Worm (Caenorhabditis elegans) whole organism, early embryonic: ENCODE results near the gene mel-32.

ENCODE experiments used
- ceh-13 ChIP-seq: fragments of 200-800 bp; sonication (Bioruptor generic); optimal IDR thresholded peaks from 2 replicates; lab custom pipeline; 2018; ENCODE audit warnings: mild to moderate bottlenecking, missing genetic modification characterization, missing compliant biosample characterization
- ets-7 ChIP-seq: sonication (generic microtip); optimal IDR thresholded peaks from 2 replicates; lab custom pipeline; 2016; ENCODE audit warnings: missing genotype, missing genetic modification characterization, missing compliant biosample characterization

DNA sequence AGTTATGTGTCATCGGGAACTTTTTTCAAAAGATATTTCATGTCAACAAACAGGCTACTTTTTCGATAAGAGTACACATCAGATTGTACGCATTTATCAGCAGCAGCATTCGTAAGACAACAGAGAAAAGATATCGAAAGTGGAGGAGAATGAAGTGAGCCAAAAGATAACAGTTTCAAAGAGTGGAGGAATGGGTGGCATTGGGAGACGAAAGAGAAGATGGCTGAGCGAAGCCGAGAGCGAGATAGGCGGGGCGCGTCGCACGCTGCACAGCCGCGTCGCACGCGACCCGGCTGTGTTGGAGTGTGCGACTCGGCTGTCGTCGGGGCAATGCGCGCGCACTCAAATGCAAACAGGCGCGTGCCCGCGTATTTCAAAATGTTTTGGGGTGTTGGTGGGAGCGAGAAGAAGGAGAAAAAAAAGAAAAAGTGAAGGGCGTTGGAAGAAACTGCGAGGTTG lies 21.3 kb upstream of the mel-32 start:
- TF ChIP-seq ets-7 (tag; lab: Kevin White, UChicago) = no peak
- no peak for TF ChIP-seq ceh-13 (GFP tag; lab: Kevin White, UChicago)
